Fruit fly (Drosophila melanogaster) whole organism, wandering third instar larva: ENCODE results near the gene CG43049.

ENCODE experiments used
- Abd-B ChIP-seq: fragments of >200 bp; optimal IDR thresholded peaks from 2 replicates; lab custom pipeline; 2017; ENCODE audit warnings: missing biosample characterization, missing genetic modification characterization
- CG32264 ChIP-seq: fragments of 200-800 bp; sonication (Bioruptor generic); optimal IDR thresholded peaks from 2 replicates; lab custom pipeline; 2016; ENCODE audit warnings: missing biosample characterization, missing genetic modification characterization
- CG9705 ChIP-seq: fragments of 200-800 bp; sonication (Bioruptor generic); optimal IDR thresholded peaks from 2 replicates; lab custom pipeline; 2018; ENCODE audit warnings: missing biosample characterization, mild to moderate bottlenecking, missing genetic modification characterization
- CrebA ChIP-seq: fragments of 200-800 bp; sonication (Bioruptor generic); optimal IDR thresholded peaks from 2 replicates; lab custom pipeline; 2016; ENCODE audit warnings: missing biosample characterization, mild to moderate bottlenecking, missing genetic modification characterization, borderline replicate concordance
- Dfd ChIP-seq: fragments of >200 bp; optimal IDR thresholded peaks from 2 replicates; lab custom pipeline; 2017; ENCODE audit warnings: missing biosample characterization, missing genetic modification characterization
- Dif ChIP-seq: fragments of 200-275, 200-300 bp; sonication (Bioruptor generic); optimal IDR thresholded peaks from 2 replicates; lab custom pipeline; 2018; ENCODE audit warnings: missing biosample characterization, missing genetic modification characterization; ENCODE audit not compliant: partially characterized antibody
- GATAd ChIP-seq: sonication (Bioruptor generic); optimal IDR thresholded peaks from 2 replicates; lab custom pipeline; 2016; ENCODE audit warnings: missing biosample characterization, missing genetic modification characterization
- HLH106 ChIP-seq: fragments of 200-800 bp; optimal IDR thresholded peaks from 3 replicates; lab custom pipeline; 2019; ENCODE audit warnings: missing biosample characterization, mild to moderate bottlenecking, missing genetic modification characterization, moderate library complexity
- Hnf4 ChIP-seq: fragments of 200-800 bp; sonication (Bioruptor generic); optimal IDR thresholded peaks from 2 replicates; lab custom pipeline; 2016; ENCODE audit warnings: missing biosample characterization, mild to moderate bottlenecking, missing genetic modification characterization
- Hr78 ChIP-seq: fragments of >200 bp; optimal IDR thresholded peaks from 2 replicates; lab custom pipeline; 2017; ENCODE audit warnings: missing biosample characterization, missing genetic modification characterization
- Hr83 ChIP-seq: fragments of 200-300 bp; sonication (Bioruptor generic); optimal IDR thresholded peaks from 2 replicates; lab custom pipeline; 2016; ENCODE audit warnings: missing biosample characterization, mild to moderate bottlenecking, missing genetic modification characterization, moderate library complexity; ENCODE audit not compliant: poor library complexity, severe bottlenecking
- Jra ChIP-seq: sonication (Bioruptor generic); optimal IDR thresholded peaks from 2 replicates; lab custom pipeline; 2016; ENCODE audit warnings: missing biosample characterization, missing genetic modification characterization
- Mio ChIP-seq: sonication (Bioruptor generic); optimal IDR thresholded peaks from 2 replicates; lab custom pipeline; 2016; ENCODE audit warnings: missing biosample characterization, missing genetic modification characterization
- Myc ChIP-seq: fragments of >200 bp; optimal IDR thresholded peaks from 2 replicates; lab custom pipeline; 2017
- N ChIP-seq: fragments of >200 bp; optimal IDR thresholded peaks from 2 replicates; lab custom pipeline; 2018; ENCODE audit warnings: missing biosample characterization, missing external identifiers, missing genetic modification characterization
- OdsH ChIP-seq: fragments of 200-800 bp; sonication (Bioruptor generic); optimal IDR thresholded peaks from 2 replicates; lab custom pipeline; 2016; ENCODE audit warnings: missing biosample characterization, mild to moderate bottlenecking, missing genetic modification characterization
- Rel ChIP-seq, 2 experiments: fragments of 200-800 bp; sonication (Bioruptor generic) in 1 of 2; optimal IDR thresholded peaks; 2 replicates in 1 of 2; 3 replicates in 1 of 2; lab custom pipeline; 2016 to 2019; ENCODE audit warnings: mild to moderate bottlenecking in 2 of 2, missing biosample characterization in 2 of 2, missing genetic modification characterization in 2 of 2, moderate library complexity in 1 of 2
- Sp1 ChIP-seq: fragments of 200-800 bp; sonication (Bioruptor generic); optimal IDR thresholded peaks from 3 replicates; lab custom pipeline; 2019; ENCODE audit warnings: missing biosample characterization, mild to moderate bottlenecking, missing genetic modification characterization, moderate library complexity
- Vsx2 ChIP-seq: fragments of 200-300, 225-300 bp; sonication (Bioruptor generic); optimal IDR thresholded peaks from 2 replicates; lab custom pipeline; 2018; ENCODE audit warnings: missing biosample characterization, missing genetic modification characterization; ENCODE audit not compliant: partially characterized antibody
- br ChIP-seq: fragments of 200-800 bp; sonication (Bioruptor generic); optimal IDR thresholded peaks from 2 replicates; lab custom pipeline; 2016; ENCODE audit warnings: missing biosample characterization, missing genetic modification characterization
- brk ChIP-seq: fragments of 200-800 bp; sonication (Bioruptor generic); optimal IDR thresholded peaks from 2 replicates; lab custom pipeline; 2016; ENCODE audit warnings: missing biosample characterization, mild to moderate bottlenecking, missing genetic modification characterization
- dl ChIP-seq, 2 experiments: fragments of 175-275, 200-275 bp in 1 of 2; fragments of 200-275 bp in 1 of 2; sonication (Bioruptor generic); optimal IDR thresholded peaks; lab custom pipeline; 2018; ENCODE audit warnings: mild to moderate bottlenecking in 2 of 2, missing biosample characterization in 2 of 2, missing genetic modification characterization in 2 of 2, moderate library complexity in 2 of 2; ENCODE audit not compliant: partially characterized antibody in 2 of 2, insufficient read depth in 1 of 2
- dmrt93B ChIP-seq: fragments of 200-800 bp; sonication (Bioruptor generic); optimal IDR thresholded peaks from 2 replicates; lab custom pipeline; 2018; ENCODE audit warnings: missing biosample characterization, mild to moderate bottlenecking, missing genetic modification characterization
- dsf ChIP-seq: sonication (Bioruptor generic); optimal IDR thresholded peaks from 2 replicates; lab custom pipeline; 2016; ENCODE audit warnings: missing biosample characterization, missing genetic modification characterization, borderline replicate concordance
- ey ChIP-seq: fragments of 200-800 bp; sonication (Bioruptor generic); optimal IDR thresholded peaks from 2 replicates; lab custom pipeline; 2016; ENCODE audit warnings: missing biosample characterization, missing genetic modification characterization
- foxo ChIP-seq, 2 experiments: fragments of 200-800 bp; sonication (Bioruptor generic); optimal IDR thresholded peaks; 2 replicates in 1 of 2; 3 replicates in 1 of 2; lab custom pipeline; 2016 to 2017; ENCODE audit warnings: missing biosample characterization in 2 of 2, missing genetic modification characterization in 2 of 2
- fru ChIP-seq: fragments of 200-800 bp; sonication (Bioruptor generic); optimal IDR thresholded peaks from 3 replicates; lab custom pipeline; 2016; ENCODE audit warnings: missing biosample characterization, mild to moderate bottlenecking, missing genetic modification characterization
- h ChIP-seq: fragments of 200-800 bp; sonication (Bioruptor generic); optimal IDR thresholded peaks from 3 replicates; lab custom pipeline; 2016; ENCODE audit warnings: missing biosample characterization, mild to moderate bottlenecking, missing genetic modification characterization
- jim ChIP-seq: fragments of 175-275, 200-325 bp; sonication (Bioruptor generic); optimal IDR thresholded peaks from 2 replicates; lab custom pipeline; 2016; ENCODE audit warnings: missing biosample characterization, mild to moderate bottlenecking, missing genetic modification characterization
- lola ChIP-seq: fragments of >200 bp; optimal IDR thresholded peaks from 2 replicates; lab custom pipeline; 2017; ENCODE audit warnings: missing biosample characterization, missing genetic modification characterization
- pan ChIP-seq: fragments of >200 bp; optimal IDR thresholded peaks from 2 replicates; lab custom pipeline; 2017
- psq ChIP-seq: fragments of 200-800 bp; sonication (Bioruptor generic); optimal IDR thresholded peaks from 3 replicates; lab custom pipeline; 2017; ENCODE audit warnings: missing biosample characterization, mild to moderate bottlenecking, missing genetic modification characterization, moderate library complexity
- rgr ChIP-seq: fragments of 200-800 bp; sonication (Bioruptor generic); optimal IDR thresholded peaks from 3 replicates; lab custom pipeline; 2016; ENCODE audit warnings: missing biosample characterization, mild to moderate bottlenecking, missing genetic modification characterization
- sage ChIP-seq: fragments of 200-800 bp; sonication (Bioruptor generic); optimal IDR thresholded peaks from 2 replicates; lab custom pipeline; 2016; ENCODE audit warnings: missing biosample characterization, mild to moderate bottlenecking, missing genetic modification characterization
- sv ChIP-seq: fragments of 200-800 bp; sonication (Bioruptor generic); optimal IDR thresholded peaks from 3 replicates; lab custom pipeline; 2016; ENCODE audit warnings: missing biosample characterization, missing genetic modification characterization
- tai ChIP-seq: sonication (Bioruptor generic); optimal IDR thresholded peaks from 2 replicates; lab custom pipeline; 2016; ENCODE audit warnings: missing biosample characterization, missing genetic modification characterization
- usp ChIP-seq: fragments of >200 bp; optimal IDR thresholded peaks from 2 replicates; lab custom pipeline; 2017; ENCODE audit warnings: missing biosample characterization, missing genetic modification characterization
- woc ChIP-seq: sonication (Bioruptor generic); optimal IDR thresholded peaks from 2 replicates; lab custom pipeline; 2016; ENCODE audit warnings: missing biosample characterization, mild to moderate bottlenecking, missing genetic modification characterization

Gene CG43049

dm6 chr3L:18898086-18898470, 26.8 kb upstream of the CG43049 start, which contains the start of gene CG3902 (continued):
- TF ChIP-seq N = no peak
- TF ChIP-seq psq = no peak
- no peak for TF ChIP-seq Mio (GFP tag; lab: Kevin White, UChicago)
- TF ChIP-seq, all 38 proteins: peak for 11

DNA sequence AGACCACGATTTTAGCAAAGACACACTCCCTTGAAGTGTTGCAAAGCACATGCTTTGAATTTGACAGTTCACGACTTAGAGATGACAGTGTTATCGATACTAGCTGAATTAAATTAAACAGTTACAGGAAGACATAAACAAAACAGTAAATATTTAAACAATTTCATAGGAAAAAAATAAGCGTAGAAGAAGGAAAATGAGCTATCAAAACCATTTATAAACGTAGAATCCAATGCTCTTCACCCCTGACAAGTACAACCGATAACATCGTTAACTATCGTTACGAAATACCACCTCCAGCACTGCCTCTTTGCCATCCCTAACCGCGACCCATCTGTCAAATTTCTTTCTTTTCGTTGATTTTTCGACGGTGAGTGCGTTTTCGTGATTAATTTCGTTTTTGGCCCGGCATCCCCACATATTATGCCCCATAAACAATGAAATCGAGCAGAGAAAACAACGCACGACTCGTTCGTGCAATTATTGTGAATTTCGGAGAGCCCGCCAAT, 26.1 kb upstream of the CG43049 start, which contains the start of gene RpL26:
TSS of gene RpL26 (plus strand) at position 106 of the 509 bp plus-strand sequence.
- TF ChIP-seq h (GFP tag; lab: Kevin White, UChicago) = peak; percentile 72
- no peak for TF ChIP-seq Dfd (GFP tag; lab: Kevin White, UChicago)
- peak; percentile 84 for TF ChIP-seq woc (GFP tag; lab: Kevin White, UChicago)
- TF ChIP-seq tai (GFP tag; lab: Kevin White, UChicago) = no peak
- no peak for TF ChIP-seq lola (GFP tag; lab: Kevin White, UChicago)
- TF ChIP-seq Abd-B (GFP tag; lab: Kevin White, UChicago) = no peak
- no peak for TF ChIP-seq Dif
- peak; percentile 27 for TF ChIP-seq Hr83 (GFP tag; lab: Kevin White, UChicago)
- TF ChIP-seq HLH106 (tag; lab: Kevin White, UChicago) = peak; percentile 75
- no peak for TF ChIP-seq GATAd (GFP tag; lab: Kevin White, UChicago)
- TF ChIP-seq fru (GFP tag; lab: Kevin White, UChicago) = peak; percentile 77
- TF ChIP-seq CrebA = no peak
- peak; percentile 75 for TF ChIP-seq OdsH (GFP tag; lab: Kevin White, UChicago)
- TF ChIP-seq usp = no peak
- TF ChIP-seq Sp1 = peak; percentile 80
- peak; percentile 22 for TF ChIP-seq CG32264
- peak; percentile 57 for TF ChIP-seq psq
- no peak for TF ChIP-seq pan
- no peak for TF ChIP-seq dmrt93B
- no peak for TF ChIP-seq Vsx2 (GFP tag; lab: Kevin White, UChicago)
- TF ChIP-seq rgr (GFP tag; lab: Kevin White, UChicago) = peak; percentile 80
- TF ChIP-seq Rel (GFP tag; optimal IDR thresholded peaks at IDR 0.05; lab: Kevin White, UChicago) = no peak
- peak; percentile 32 for TF ChIP-seq Rel (tag; optimal IDR thresholded peaks at IDR 0.05; lab: Kevin White, UChicago)
- peak; percentile 81 for TF ChIP-seq Jra
- peak; percentile 75 for TF ChIP-seq sv (GFP tag; lab: Kevin White, UChicago)
- peak; percentile 71 for TF ChIP-seq CG9705
- no peak for TF ChIP-seq brk (GFP tag; lab: Kevin White, UChicago)
- TF ChIP-seq dsf (GFP tag; lab: Kevin White, UChicago) = peak; percentile 55
- TF ChIP-seq Hr78 (GFP tag; lab: Kevin White, UChicago) = no peak
- TF ChIP-seq dl (GFP tag; optimal IDR thresholded peaks at IDR 0.05; lab: Kevin White, UChicago; ENCODE audit: insufficient read depth in 1 of 2, partially characterized antibody in 2 of 2) = no peak
- peak in 1 of 2 experiments; percentile 83 for TF ChIP-seq foxo (GFP tag; optimal IDR thresholded peaks at IDR 0.05; lab: Kevin White, UChicago)
- TF ChIP-seq N = no peak
- peak; percentile 47 for TF ChIP-seq jim (GFP tag; lab: Kevin White, UChicago)
- peak; percentile 56 for TF ChIP-seq Mio (GFP tag; lab: Kevin White, UChicago)
- no peak for TF ChIP-seq sage
- TF ChIP-seq Myc = peak; percentile 24
- peak; percentile 76 for TF ChIP-seq ey (GFP tag; lab: Kevin White, UChicago)
- TF ChIP-seq br = no peak
- TF ChIP-seq Hnf4 (GFP tag; lab: Kevin White, UChicago) = peak; percentile 83

- TF ChIP-seq psq (peak; percentile 54), h (GFP tag; lab: Kevin White, UChicago) (no peak), Hr83 (GFP tag; lab: Kevin White, UChicago) (peak; percentile 33), fru (GFP tag; lab: Kevin White, UChicago) (peak; percentile 35), N (no peak), rgr (GFP tag; lab: Kevin White, UChicago) (peak; percentile 22), Rel (GFP tag; optimal IDR thresholded peaks at IDR 0.05; lab: Kevin White, UChicago) (no peak), Rel (tag; optimal IDR thresholded peaks at IDR 0.05; lab: Kevin White, UChicago) (peak; percentile 91), dl (GFP tag; optimal IDR thresholded peaks at IDR 0.05; lab: Kevin White, UChicago; ENCODE audit: insufficient read depth in 1 of 2, partially characterized antibody in 2 of 2) (no peak), Hr78 (GFP tag; lab: Kevin White, UChicago) (no peak)
- TF ChIP-seq, all 38 proteins: peak for 5
Observed at dm6 chr3L:18901411-18901810, 23.5 kb upstream of the CG43049 start, which contains the start of the genes arx and CG6843. TSS of gene arx (minus strand) at chr3L:18901554. TSS of gene CG6843 (plus strand) at chr3L:18901594.
